Fruit fly (Drosophila melanogaster) whole organism, embryonic: ENCODE results near the gene CG33947.

ENCODE experiments used
- Awh ChIP-seq: fragments of 200-800 bp; sonication (Bioruptor generic); IDR thresholded peaks from 2 replicates; pipeline ENCODE4, ENCODE4 v1.3.6; 2022; ENCODE audit warnings: missing biosample characterization, missing genetic modification characterization
- CG10274 ChIP-seq: fragments of 200-800 bp; sonication (Bioruptor generic); optimal IDR thresholded peaks from 3 replicates; lab custom pipeline; 2017; ENCODE audit warnings: missing biosample characterization, mild to moderate bottlenecking, missing genetic modification characterization
- CG10959 ChIP-seq: fragments of 200-800 bp; sonication (Bioruptor generic); IDR thresholded peaks from 2 replicates; pipeline ENCODE4 v1.3.6; 2022; ENCODE audit warnings: missing biosample characterization, missing genetic modification characterization
- CG11247 ChIP-seq: fragments of 200-800 bp; sonication (Bioruptor generic); IDR thresholded peaks from 2 replicates; pipeline ENCODE4 v1.3.6; 2022; ENCODE audit warnings: missing biosample characterization, missing genetic modification characterization
- CG11398 ChIP-seq: fragments of 200-800 bp; sonication (Bioruptor generic); optimal IDR thresholded peaks from 2 replicates; lab custom pipeline; 2016; ENCODE audit warnings: missing biosample characterization, missing genetic modification characterization
- CG11456 ChIP-seq: fragments of 200-800 bp; sonication (Bioruptor generic); IDR thresholded peaks from 3 replicates; pipeline ENCODE4 v1.3.6; 2022; ENCODE audit warnings: missing biosample characterization, missing genetic modification characterization
- CG11723 ChIP-seq: fragments of 200-800 bp; sonication (Bioruptor generic); optimal IDR thresholded peaks from 2 replicates; lab custom pipeline; 2017; ENCODE audit warnings: missing biosample characterization, mild to moderate bottlenecking, missing genetic modification characterization
- CG12155 ChIP-seq: fragments of 200-800 bp; sonication (Bioruptor generic); optimal IDR thresholded peaks from 3 replicates; lab custom pipeline; 2016; ENCODE audit warnings: missing biosample characterization, missing genetic modification characterization
- CG12391 ChIP-seq: fragments of 200-800 bp; sonication (Bioruptor generic); optimal IDR thresholded peaks from 3 replicates; lab custom pipeline; 2018; ENCODE audit warnings: missing biosample characterization, mild to moderate bottlenecking, missing genetic modification characterization, moderate library complexity
- CG12769 ChIP-seq: fragments of 200-800 bp; sonication (Bioruptor generic); optimal IDR thresholded peaks from 2 replicates; lab custom pipeline; 2019; ENCODE audit warnings: missing biosample characterization, mild to moderate bottlenecking, missing genetic modification characterization, moderate library complexity
- CG13624 ChIP-seq: fragments of 200-800 bp; sonication (Bioruptor generic); optimal IDR thresholded peaks from 2 replicates; lab custom pipeline; 2016; ENCODE audit warnings: missing biosample characterization, missing genetic modification characterization
- CG14441 ChIP-seq: fragments of 200-800 bp; sonication (Bioruptor generic); IDR thresholded peaks from 2 replicates; pipeline ENCODE4 v1.3.6; 2022; ENCODE audit warnings: missing biosample characterization, missing genetic modification characterization
- CG1647 ChIP-seq: fragments of 200-800 bp; sonication (Bioruptor generic); optimal IDR thresholded peaks from 3 replicates; lab custom pipeline; 2016; ENCODE audit warnings: missing biosample characterization, missing genetic modification characterization
- CG17385 ChIP-seq: fragments of 200-800 bp; sonication (Bioruptor generic); optimal IDR thresholded peaks from 3 replicates; lab custom pipeline; 2018; ENCODE audit warnings: missing biosample characterization, mild to moderate bottlenecking, missing genetic modification characterization
- CG17829 ChIP-seq: fragments of 200-800 bp; optimal IDR thresholded peaks from 2 replicates; lab custom pipeline; 2019; ENCODE audit warnings: missing biosample characterization, mild to moderate bottlenecking, missing genetic modification characterization, moderate library complexity
- CG1792 ChIP-seq: fragments of 200-800 bp; sonication (Bioruptor generic); optimal IDR thresholded peaks from 2 replicates; lab custom pipeline; 2016; ENCODE audit warnings: missing biosample characterization, missing genetic modification characterization
- CG18476 ChIP-seq: fragments of 200-800 bp; sonication (Bioruptor generic); optimal IDR thresholded peaks from 2 replicates; lab custom pipeline; 2016; ENCODE audit warnings: missing biosample characterization, mild to moderate bottlenecking, missing genetic modification characterization
- CG2129 ChIP-seq: fragments of 200-800 bp; sonication (Bioruptor generic); IDR thresholded peaks from 2 replicates; pipeline ENCODE4 v1.3.6; 2022; ENCODE audit warnings: missing biosample characterization, missing genetic modification characterization; ENCODE audit not compliant: partially characterized antibody
- CG33213 ChIP-seq: fragments of 200-800 bp; sonication (Bioruptor generic); optimal IDR thresholded peaks from 3 replicates; lab custom pipeline; 2016; ENCODE audit warnings: missing biosample characterization, missing genetic modification characterization
- CG4730 ChIP-seq: fragments of 200-800 bp; sonication (Bioruptor generic); IDR thresholded peaks from 2 replicates; pipeline ENCODE4 v1.3.6; 2022; ENCODE audit warnings: missing biosample characterization, missing genetic modification characterization
- CG6654 ChIP-seq: fragments of 200-800 bp; sonication (Bioruptor generic); optimal IDR thresholded peaks from 2 replicates; lab custom pipeline; 2017; ENCODE audit warnings: missing biosample characterization, mild to moderate bottlenecking, missing genetic modification characterization
- CG8089 ChIP-seq: fragments of 200-800 bp; sonication (Bioruptor generic); optimal IDR thresholded peaks from 3 replicates; lab custom pipeline; 2016; ENCODE audit warnings: missing biosample characterization, missing genetic modification characterization
- Dek ChIP-seq: fragments of 200-800 bp; sonication (Bioruptor generic); optimal IDR thresholded peaks from 3 replicates; lab custom pipeline; 2019; ENCODE audit warnings: missing biosample characterization, mild to moderate bottlenecking, missing genetic modification characterization, moderate library complexity
- MTF-1 ChIP-seq: fragments of 200-800 bp; sonication (Bioruptor generic); optimal IDR thresholded peaks from 2 replicates; lab custom pipeline; 2018; ENCODE audit warnings: missing biosample characterization, mild to moderate bottlenecking, missing genetic modification characterization, borderline replicate concordance
- NFAT ChIP-seq: fragments of 200-800 bp; sonication (Bioruptor generic); IDR thresholded peaks from 2 replicates; pipeline ENCODE4 v1.3.6; 2022; ENCODE audit warnings: missing biosample characterization, missing genetic modification characterization
- NfI ChIP-seq: fragments of 200-800 bp; sonication (Bioruptor generic); optimal IDR thresholded peaks from 3 replicates; lab custom pipeline; 2018; ENCODE audit warnings: missing biosample characterization, mild to moderate bottlenecking, missing genetic modification characterization, moderate library complexity
- Oaz ChIP-seq: fragments of 200-800 bp; sonication (Bioruptor generic); IDR thresholded peaks from 2 replicates; pipeline ENCODE4 v1.3.6; 2022; ENCODE audit warnings: missing biosample characterization, missing genetic modification characterization
- Scr ChIP-seq: fragments of 200-800 bp; sonication (Bioruptor generic); IDR thresholded peaks from 2 replicates; pipeline ENCODE4 v1.3.6; 2022; ENCODE audit warnings: missing biosample characterization, missing genetic modification characterization; ENCODE audit not compliant: partially characterized antibody
- Sin3A ChIP-seq: fragments of >200 bp; optimal IDR thresholded peaks from 2 replicates; lab custom pipeline; 2018
- Sry-δ ChIP-seq: fragments of 200-800 bp; sonication (Bioruptor generic); optimal IDR thresholded peaks from 2 replicates; lab custom pipeline; 2016; ENCODE audit warnings: missing biosample characterization, missing genetic modification characterization
- abd-A ChIP-seq: fragments of 200-800 bp; sonication (Bioruptor generic); optimal IDR thresholded peaks from 3 replicates; lab custom pipeline; 2019; ENCODE audit warnings: missing biosample characterization, mild to moderate bottlenecking, missing genetic modification characterization, moderate library complexity
- ci ChIP-seq: fragments of 200-800 bp; sonication (Bioruptor generic); IDR thresholded peaks from 3 replicates; pipeline ENCODE4 v1.3.6; 2022; ENCODE audit warnings: missing biosample characterization, missing genetic modification characterization
- crol ChIP-seq: fragments of 200-800 bp; sonication (Bioruptor generic); IDR thresholded peaks from 2 replicates; pipeline ENCODE4 v1.3.6; 2022; ENCODE audit warnings: missing biosample characterization, missing genetic modification characterization
- disco-r ChIP-seq: fragments of 200-800 bp; sonication (Bioruptor generic); optimal IDR thresholded peaks from 2 replicates; lab custom pipeline; 2016; ENCODE audit warnings: missing biosample characterization, missing genetic modification characterization
- fru ChIP-seq: fragments of >200 bp; optimal IDR thresholded peaks from 2 replicates; lab custom pipeline; 2017
- gcm2 ChIP-seq: fragments of 200-800 bp; sonication (Bioruptor generic); optimal IDR thresholded peaks from 2 replicates; lab custom pipeline; 2016; ENCODE audit warnings: missing biosample characterization, missing genetic modification characterization
- gro ChIP-seq: fragments of 200-800 bp; sonication (Bioruptor generic); optimal IDR thresholded peaks from 2 replicates; lab custom pipeline; 2016; ENCODE audit warnings: missing biosample characterization, missing genetic modification characterization
- lbe ChIP-seq: fragments of 200-800 bp; sonication (Bioruptor generic); optimal IDR thresholded peaks from 2 replicates; lab custom pipeline; 2016; ENCODE audit warnings: missing biosample characterization, mild to moderate bottlenecking, missing genetic modification characterization
- lilli ChIP-seq: fragments of 200-800 bp; sonication (Bioruptor generic); optimal IDR thresholded peaks from 3 replicates; lab custom pipeline; 2016; ENCODE audit warnings: missing biosample characterization, missing genetic modification characterization
- p53 ChIP-seq: fragments of 200-800 bp; sonication (Bioruptor generic); optimal IDR thresholded peaks from 2 replicates; lab custom pipeline; 2016; ENCODE audit warnings: missing biosample characterization, missing genetic modification characterization
- pb ChIP-seq: fragments of 200-800 bp; sonication (Bioruptor generic); optimal IDR thresholded peaks from 3 replicates; lab custom pipeline; 2016; ENCODE audit warnings: missing biosample characterization, missing genetic modification characterization
- schlank ChIP-seq: fragments of 200-800 bp; sonication (Bioruptor generic); optimal IDR thresholded peaks from 2 replicates; lab custom pipeline; 2018; ENCODE audit warnings: missing biosample characterization, mild to moderate bottlenecking, missing genetic modification characterization
- slbo ChIP-seq: fragments of 200-800 bp; sonication (Bioruptor generic); IDR thresholded peaks from 2 replicates; pipeline ENCODE4 v1.3.6; 2022; ENCODE audit warnings: missing biosample characterization, missing genetic modification characterization
- sob ChIP-seq: fragments of 200-800 bp; sonication (Bioruptor generic); IDR thresholded peaks from 2 replicates; pipeline ENCODE4 v1.3.6; 2022; ENCODE audit warnings: missing biosample characterization, missing genetic modification characterization
- ssp ChIP-seq: fragments of 200-800 bp; sonication (Bioruptor generic); IDR thresholded peaks from 2 replicates; pipeline ENCODE4 v1.3.6; 2022; ENCODE audit warnings: missing biosample characterization, missing genetic modification characterization
- tna ChIP-seq: fragments of 200-800 bp; sonication (Bioruptor generic); IDR thresholded peaks from 2 replicates; pipeline ENCODE4 v1.3.6; 2022; ENCODE audit warnings: missing biosample characterization, missing genetic modification characterization; ENCODE audit not compliant: partially characterized antibody
- trem ChIP-seq: fragments of 200-800 bp; optimal IDR thresholded peaks from 3 replicates; lab custom pipeline; 2019; ENCODE audit warnings: missing biosample characterization, mild to moderate bottlenecking, missing genetic modification characterization, moderate library complexity
- ttk ChIP-seq: fragments of 200-800 bp; sonication (Bioruptor generic); IDR thresholded peaks from 2 replicates; pipeline ENCODE4 v2.1.2; 2022; ENCODE audit warnings: missing biosample characterization, missing genetic modification characterization
- tx ChIP-seq: fragments of 200-800 bp; sonication (Bioruptor generic); optimal IDR thresholded peaks from 2 replicates; lab custom pipeline; 2016; ENCODE audit warnings: missing biosample characterization, missing genetic modification characterization
- vnd ChIP-seq: fragments of 200-800 bp; sonication (Bioruptor generic); IDR thresholded peaks from 3 replicates; pipeline ENCODE4 v1.3.6; 2022; ENCODE audit warnings: missing biosample characterization, missing genetic modification characterization; ENCODE audit not compliant: partially characterized antibody
- zfh2 ChIP-seq: fragments of 200-800 bp; sonication (Bioruptor generic); optimal IDR thresholded peaks from 2 replicates; lab custom pipeline; 2016; ENCODE audit warnings: missing biosample characterization, missing genetic modification characterization

CG33947 gene

dm6 chr3L:11084557-11085231 is 11.6 kb upstream of the CG33947 start (continued):
- TF ChIP-seq CG33213 (GFP tag; lab: Kevin White, UChicago) (peak; percentile 96), CG8089 (GFP tag; lab: Kevin White, UChicago) (peak; percentile 97), ttk (GFP tag; lab: Robert Waterston, UW) (peak; percentile 97), CG6654 (GFP tag; lab: Kevin White, UChicago) (peak; percentile 78), fru (lab: Kevin White, UChicago) (no peak), CG17385 (peak; percentile 95), Scr (GFP tag; lab: Robert Waterston, UW) (no peak), CG1647 (GFP tag; lab: Kevin White, UChicago) (peak; percentile 91), CG10959 (peak; percentile 95), CG14441 (GFP tag; lab: Robert Waterston, UW) (peak; percentile 96), CG12155 (GFP tag; lab: Kevin White, UChicago) (peak; percentile 93), pb (GFP tag; lab: Kevin White, UChicago) (peak; percentile 94), gcm2 (peak; percentile 95), lbe (GFP tag; lab: Kevin White, UChicago) (no peak), tna (GFP tag; lab: Robert Waterston, UW) (no peak), Dek (tag; lab: Kevin White, UChicago) (peak; percentile 90), tx (GFP tag; lab: Kevin White, UChicago) (peak; percentile 93), trem (peak; percentile 94), ci (GFP tag; lab: Robert Waterston, UW) (peak; percentile 99), CG11723 (GFP tag; lab: Kevin White, UChicago) (peak; percentile 94), Oaz (GFP tag; lab: Robert Waterston, UW) (peak; percentile 87), CG12769 (tag; lab: Kevin White, UChicago) (peak; percentile 94), Sin3A (lab: Kevin White, UChicago) (no peak), CG2129 (no peak), CG13624 (peak; percentile 96), abd-A (no peak), CG12391 (tag; lab: Kevin White, UChicago) (peak; percentile 98), CG17829 (tag; lab: Kevin White, UChicago) (peak; percentile 97), MTF-1 (GFP tag; lab: Kevin White, UChicago) (peak; percentile 86), zfh2 (GFP tag; lab: Kevin White, UChicago) (peak; percentile 74), CG11456 (peak; percentile 90), CG1792 (GFP tag; lab: Kevin White, UChicago) (peak; percentile 95), CG10274 (GFP tag; lab: Kevin White, UChicago) (peak; percentile 73), vnd (GFP tag; lab: Robert Waterston, UW) (no peak), disco-r (GFP tag; lab: Kevin White, UChicago) (peak; percentile 92), lilli (GFP tag; lab: Kevin White, UChicago) (peak; percentile 95), Sry-δ (GFP tag; lab: Kevin White, UChicago) (peak; percentile 72), crol (GFP tag; lab: Robert Waterston, UW) (peak; percentile 76), schlank (tag; lab: Kevin White, UChicago) (peak; percentile 70), NfI (GFP tag; lab: Kevin White, UChicago) (peak; percentile 95), sob (peak; percentile 95), CG18476 (GFP tag; lab: Kevin White, UChicago) (peak; percentile 95), NFAT (peak; percentile 86), slbo (GFP tag; lab: Robert Waterston, UW) (peak; percentile 92), p53 (GFP tag; lab: Kevin White, UChicago) (peak; percentile 84), Awh (peak; percentile 98), CG4730 (GFP tag; lab: Robert Waterston, UW) (peak; percentile 94), CG11247 (GFP tag; lab: Robert Waterston, UW) (peak; percentile 89), ssp (GFP tag; lab: Robert Waterston, UW) (peak; percentile 86), CG11398 (peak; percentile 98), gro (GFP tag; lab: Kevin White, UChicago) (peak; percentile 82)
